Worm (Caenorhabditis elegans) whole organism, early embryonic: Measurements from ENCODE around the gene age-1.

Source experiments
- B0310.2 ChIP-seq: sonication (generic microtip); optimal IDR thresholded peaks from 2 replicates; lab custom pipeline; 2016; ENCODE audit warnings: mild to moderate bottlenecking, missing genetic modification characterization, missing compliant biosample characterization
- F13C5.2 ChIP-seq: sonication (generic microtip); optimal IDR thresholded peaks from 2 replicates; lab custom pipeline; 2017; ENCODE audit warnings: mild to moderate bottlenecking, missing genetic modification characterization, inconsistent platforms, missing compliant biosample characterization
- aly-1 ChIP-seq: sonication (generic microtip); optimal IDR thresholded peaks from 2 replicates; lab custom pipeline; 2016; ENCODE audit warnings: missing genetic modification characterization, missing compliant biosample characterization
- ama-1 ChIP-seq: fragments of 150-350 bp; optimal IDR thresholded peaks from 2 replicates; lab custom pipeline; 2014
- ceh-13 ChIP-seq: fragments of 200-800 bp; sonication (Bioruptor generic); optimal IDR thresholded peaks from 2 replicates; lab custom pipeline; 2018; ENCODE audit warnings: mild to moderate bottlenecking, missing genetic modification characterization, missing compliant biosample characterization
- ceh-36 ChIP-seq: sonication (generic microtip); optimal IDR thresholded peaks from 2 replicates; lab custom pipeline; 2016; ENCODE audit warnings: missing genetic modification characterization, inconsistent platforms, missing compliant biosample characterization
- ets-7 ChIP-seq: sonication (generic microtip); optimal IDR thresholded peaks from 2 replicates; lab custom pipeline; 2016; ENCODE audit warnings: missing genotype, missing genetic modification characterization, missing compliant biosample characterization
- flt-1 ChIP-seq: fragments of 200-800 bp; sonication (Bioruptor generic); IDR thresholded peaks from 2 replicates; pipeline ENCODE4 v1.3.6; 2022; ENCODE audit warnings: missing genetic modification characterization, missing compliant biosample characterization
- hmbx-1 ChIP-seq: sonication (generic microtip); optimal IDR thresholded peaks from 2 replicates; lab custom pipeline; 2016; ENCODE audit warnings: mild to moderate bottlenecking, missing genetic modification characterization, missing compliant biosample characterization
- hmg-4 ChIP-seq: fragments of 200-800 bp; sonication (Bioruptor generic); optimal IDR thresholded peaks from 2 replicates; lab custom pipeline; 2018; ENCODE audit warnings: mild to moderate bottlenecking, missing genetic modification characterization, missing compliant biosample characterization
- hnd-1 ChIP-seq: sonication (generic microtip); optimal IDR thresholded peaks from 2 replicates; lab custom pipeline; 2016; ENCODE audit warnings: missing genetic modification characterization, missing compliant biosample characterization
- pes-1 ChIP-seq: fragments of 200-800 bp; sonication (Bioruptor generic); IDR thresholded peaks from 2 replicates; pipeline ENCODE4 v1.3.6; 2022; ENCODE audit warnings: missing genetic modification reagents, missing genetic modification characterization, missing compliant biosample characterization
- scrt-1 ChIP-seq: fragments of 200-800 bp; sonication (Bioruptor generic); IDR thresholded peaks from 2 replicates; pipeline ENCODE4 v1.3.6; 2022; ENCODE audit warnings: missing genetic modification characterization, missing compliant biosample characterization
- sea-1 ChIP-seq: fragments of 200-800 bp; sonication (Bioruptor generic); conservative IDR thresholded peaks from 2 replicates; pipeline ENCODE4 v1.3.6; 2022; ENCODE audit warnings: missing genetic modification characterization, missing compliant biosample characterization
- tbx-11 ChIP-seq: fragments of 200-800 bp; sonication (Bioruptor generic); IDR thresholded peaks from 2 replicates; pipeline ENCODE4 v1.3.6; 2022; ENCODE audit warnings: missing genetic modification characterization, missing compliant biosample characterization
- tbx-37 ChIP-seq: fragments of 200-800 bp; sonication (Bioruptor generic); conservative IDR thresholded peaks from 2 replicates; pipeline ENCODE4 v1.3.6; 2022; ENCODE audit warnings: missing genetic modification reagents, missing genetic modification characterization, missing compliant biosample characterization
- tra-4 ChIP-seq: sonication (generic microtip); optimal IDR thresholded peaks from 2 replicates; lab custom pipeline; 2017; ENCODE audit warnings: missing genetic modification characterization, missing compliant biosample characterization

age-1 gene

ce11 chrII:11544714-11545113 lies 17.9 kb upstream of the age-1 start, which contains the start of gene F54D5.9:
Gene F54D5.9, minus strand, starts transcription at chrII:11544828.
- TF ChIP-seq hmbx-1 (tag; lab: Kevin White, UChicago), result no peak
- no peak for TF ChIP-seq hnd-1
- TF ChIP-seq tra-4 (tag; lab: Kevin White, UChicago), result no peak
- no peak for TF ChIP-seq aly-1 (tag; lab: Kevin White, UChicago)
- TF ChIP-seq tbx-11 (GFP tag; lab: Robert Waterston, UW), result no peak
- no peak for TF ChIP-seq sea-1 (GFP tag; lab: Robert Waterston, UW)
- no peak for TF ChIP-seq ets-7 (tag; lab: Kevin White, UChicago)
- no peak for TF ChIP-seq pes-1 (GFP tag; lab: Robert Waterston, UW)
- no peak for TF ChIP-seq B0310.2 (tag; lab: Kevin White, UChicago)
- TF ChIP-seq F13C5.2, result no peak
- TF ChIP-seq flt-1, result no peak
- TF ChIP-seq scrt-1 (GFP tag; lab: Robert Waterston, UW), result no peak
- TF ChIP-seq tbx-37 (GFP tag; lab: Robert Waterston, UW), result no peak
- TF ChIP-seq ceh-36 (tag; lab: Kevin White, UChicago), result no peak
- no peak for TF ChIP-seq ceh-13 (GFP tag; lab: Kevin White, UChicago)
- TF ChIP-seq hmg-4 (GFP tag; lab: Kevin White, UChicago), result no peak
- TF ChIP-seq ama-1 (lab: Kevin White, UChicago), result no peak

ce11 chrII:11542958-11543357 lies 16.1 kb upstream of the age-1 start:
- TF ChIP-seq scrt-1 (GFP tag; lab: Robert Waterston, UW), result 0 out of 2 replicates have a peak, but pooled peaks have one; percentile 12
- no peak for TF ChIP-seq F13C5.2
- TF ChIP-seq hmg-4 (GFP tag; lab: Kevin White, UChicago), result peak; percentile 38
- no peak for TF ChIP-seq hmbx-1 (tag; lab: Kevin White, UChicago)
- TF ChIP-seq sea-1 (GFP tag; lab: Robert Waterston, UW), result no peak
- TF ChIP-seq aly-1 (tag; lab: Kevin White, UChicago), result no peak

- no peak for TF ChIP-seq B0310.2 (tag; lab: Kevin White, UChicago)
- no peak for TF ChIP-seq ceh-13 (GFP tag; lab: Kevin White, UChicago)
- TF ChIP-seq pes-1 (GFP tag; lab: Robert Waterston, UW), result no peak
- no peak for TF ChIP-seq F13C5.2
- TF ChIP-seq tra-4 (tag; lab: Kevin White, UChicago), result no peak
- no peak for TF ChIP-seq hmg-4 (GFP tag; lab: Kevin White, UChicago)
- no peak for TF ChIP-seq hmbx-1 (tag; lab: Kevin White, UChicago)
- no peak for TF ChIP-seq scrt-1 (GFP tag; lab: Robert Waterston, UW)
- no peak for TF ChIP-seq sea-1 (GFP tag; lab: Robert Waterston, UW)
- TF ChIP-seq hnd-1, result no peak
- TF ChIP-seq ceh-36 (tag; lab: Kevin White, UChicago), result no peak
- no peak for TF ChIP-seq tbx-37 (GFP tag; lab: Robert Waterston, UW)
- no peak for TF ChIP-seq ets-7 (tag; lab: Kevin White, UChicago)
- no peak for TF ChIP-seq ama-1 (lab: Kevin White, UChicago)
These were observed 15.5 kb upstream of the age-1 start, which contains the start of gene gtf-2E2 for ce11 chrII:11542385-11542784. Gene gtf-2E2, minus strand, starts transcription at chrII:11542495.

ce11 chrII:11538741-11539140 lies 11.9 kb upstream of the age-1 start, which contains the start of gene Y62F5A.9:
Gene Y62F5A.9, minus strand, starts transcription at chrII:11538841.
- TF ChIP-seq ceh-36 (tag; lab: Kevin White, UChicago), result no peak
- TF ChIP-seq pes-1 (GFP tag; lab: Robert Waterston, UW), result no peak
- TF ChIP-seq tbx-37 (GFP tag; lab: Robert Waterston, UW), result no peak
- TF ChIP-seq sea-1 (GFP tag; lab: Robert Waterston, UW), result no peak
- no peak for TF ChIP-seq ceh-13 (GFP tag; lab: Kevin White, UChicago)
- TF ChIP-seq B0310.2 (tag; lab: Kevin White, UChicago), result no peak
- TF ChIP-seq aly-1 (tag; lab: Kevin White, UChicago), result no peak
- no peak for TF ChIP-seq hnd-1
- no peak for TF ChIP-seq ets-7 (tag; lab: Kevin White, UChicago)
- TF ChIP-seq scrt-1 (GFP tag; lab: Robert Waterston, UW), result no peak
- no peak for TF ChIP-seq flt-1
- TF ChIP-seq tra-4 (tag; lab: Kevin White, UChicago), result no peak
- TF ChIP-seq hmg-4 (GFP tag; lab: Kevin White, UChicago), result no peak
- no peak for TF ChIP-seq ama-1 (lab: Kevin White, UChicago)
- no peak for TF ChIP-seq F13C5.2
- TF ChIP-seq tbx-11 (GFP tag; lab: Robert Waterston, UW), result no peak
- TF ChIP-seq hmbx-1 (tag; lab: Kevin White, UChicago), result no peak

ce11 chrII:11537606-11538016 lies 10.8 kb upstream of the age-1 start:
- TF ChIP-seq pes-1 (GFP tag; lab: Robert Waterston, UW), result peak; percentile 71
- TF ChIP-seq tbx-11 (GFP tag; lab: Robert Waterston, UW), result no peak
- peak; percentile 69 for TF ChIP-seq hmg-4 (GFP tag; lab: Kevin White, UChicago)
- peak; percentile 32 for TF ChIP-seq ceh-36 (tag; lab: Kevin White, UChicago)
- peak; percentile 46; the same call in 1 of the 2 replicates for TF ChIP-seq sea-1 (GFP tag; lab: Robert Waterston, UW)
- TF ChIP-seq hmbx-1 (tag; lab: Kevin White, UChicago), result peak; percentile 66
- no peak for TF ChIP-seq F13C5.2
- no peak for TF ChIP-seq hnd-1
- no peak for TF ChIP-seq tra-4 (tag; lab: Kevin White, UChicago)
- TF ChIP-seq ceh-13 (GFP tag; lab: Kevin White, UChicago), result no peak
- peak; percentile 76 for TF ChIP-seq B0310.2 (tag; lab: Kevin White, UChicago)
- peak; percentile 9; the same call in 1 of the 2 replicates for TF ChIP-seq flt-1
- peak; percentile 98 for TF ChIP-seq ama-1 (lab: Kevin White, UChicago)

- TF ChIP-seq hmg-4 (GFP tag; lab: Kevin White, UChicago) (peak; percentile 43), ets-7 (tag; lab: Kevin White, UChicago) (peak; percentile 33), ama-1 (lab: Kevin White, UChicago) (no peak)
These were observed 10.3 kb upstream of the age-1 start for ce11 chrII:11537115-11537514.

- TF ChIP-seq ets-7 (tag; lab: Kevin White, UChicago), result no peak
- TF ChIP-seq sea-1 (GFP tag; lab: Robert Waterston, UW), result no peak
- no peak for TF ChIP-seq F13C5.2
- TF ChIP-seq tbx-37 (GFP tag; lab: Robert Waterston, UW), result no peak
- TF ChIP-seq ceh-36 (tag; lab: Kevin White, UChicago), result no peak
- no peak for TF ChIP-seq hnd-1
- no peak for TF ChIP-seq B0310.2 (tag; lab: Kevin White, UChicago)
These were observed 9.7 kb upstream of the age-1 start for ce11 chrII:11536505-11536904.
